Worm (Caenorhabditis elegans) whole organism, L4 larva: ENCODE measurements around the gene C37C3.2.
A peak's percentile ranks its signal among the peaks of the same experiment; 100 is the strongest.

Experiments
- F10B5.3 ChIP-seq: sonication (generic microtip); optimal IDR thresholded peaks from 2 replicates; lab custom pipeline; 2016; ENCODE audit warnings: mild to moderate bottlenecking, missing genetic modification characterization, missing compliant biosample characterization
- F26F4.8 ChIP-seq: fragments of 200-800 bp; sonication (Bioruptor generic); conservative IDR thresholded peaks from 2 replicates; pipeline ENCODE4 v1.3.6; 2022; ENCODE audit warnings: missing genetic modification characterization, missing compliant biosample characterization
- F44E2.7 ChIP-seq: fragments of 200-800 bp; sonication (Bioruptor generic); IDR thresholded peaks from 2 replicates; pipeline ENCODE4 v2.1.2; 2022; ENCODE audit warnings: missing genetic modification characterization, missing compliant biosample characterization
- Y48G9A.11 ChIP-seq: fragments of 200-800 bp; sonication (Bioruptor generic); IDR thresholded peaks from 2 replicates; pipeline ENCODE4 v1.3.6; 2022; ENCODE audit warnings: missing genetic modification reagents, missing genetic modification characterization, missing compliant biosample characterization
- Y75B8A.6 ChIP-seq: fragments of 200-800 bp; sonication (Bioruptor generic); IDR thresholded peaks from 2 replicates; pipeline ENCODE4 v1.3.6; 2022; ENCODE audit warnings: missing genetic modification reagents, missing genetic modification characterization, missing compliant biosample characterization
- ZK546.5 ChIP-seq, 2 experiments: sonication (generic microtip); optimal IDR thresholded peaks; 2 replicates each; lab custom pipeline; 2017; ENCODE audit warnings: missing biosample characterization in 2 of 2, missing genetic modification characterization in 2 of 2
- aha-1 ChIP-seq: fragments of 150-350 bp; peaks from one replicate; lab custom pipeline; 2014; ENCODE audit warnings: missing biosample characterization, missing genetic modification characterization
- aly-2 ChIP-seq: sonication (generic microtip); optimal IDR thresholded peaks from 2 replicates; lab custom pipeline; 2018; ENCODE audit warnings: missing biosample characterization, missing genetic modification characterization
- attf-4 ChIP-seq: sonication (generic microtip); optimal IDR thresholded peaks from 3 replicates; lab custom pipeline; 2017; ENCODE audit warnings: missing biosample characterization, missing genetic modification characterization
- ceh-20 ChIP-seq: fragments of 200-800 bp; sonication (Bioruptor generic); IDR thresholded peaks from 2 replicates; pipeline ENCODE4 v1.3.6; 2022; ENCODE audit warnings: missing genetic modification reagents, missing genetic modification characterization, missing compliant biosample characterization
- ceh-28 ChIP-seq: fragments of 150-350 bp; optimal IDR thresholded peaks from 2 replicates; lab custom pipeline; 2014; ENCODE audit warnings: missing biosample characterization, missing genetic modification reagents, missing genetic modification characterization
- ceh-44 ChIP-seq: fragments of 200-800 bp; sonication (Bioruptor generic); IDR thresholded peaks from 2 replicates; pipeline ENCODE4 v1.3.6; 2022; ENCODE audit warnings: missing genetic modification reagents, missing genetic modification characterization, missing compliant biosample characterization
- ceh-62 ChIP-seq: sonication (generic microtip); optimal IDR thresholded peaks from 2 replicates; lab custom pipeline; 2017; ENCODE audit warnings: missing biosample characterization, missing genetic modification characterization
- ces-1 ChIP-seq: fragments of 150-350 bp; sonication (generic microtip); optimal IDR thresholded peaks from 4 replicates; lab custom pipeline; 2014; ENCODE audit warnings: missing biosample characterization, missing genetic modification reagents, missing genetic modification characterization
- daf-16 ChIP-seq, 3 experiments: sonication (generic microtip); optimal IDR thresholded peaks; 2 replicates each; lab custom pipeline; 2016 to 2017; ENCODE audit warnings: missing genetic modification characterization in 3 of 3, missing genetic modification reagents in 3 of 3, mild to moderate bottlenecking in 2 of 3, missing compliant biosample characterization in 2 of 3, missing biosample characterization in 1 of 3, moderate library complexity in 1 of 3
- daf-19 ChIP-seq: fragments of 200-800 bp; sonication (Bioruptor generic); conservative IDR thresholded peaks from 2 replicates; pipeline ENCODE4 v1.3.6; 2022; ENCODE audit warnings: missing genetic modification characterization, missing compliant biosample characterization
- dmd-8 ChIP-seq: fragments of 200-800 bp; sonication (Bioruptor generic); IDR thresholded peaks from 2 replicates; pipeline ENCODE4 v1.3.6; 2022; ENCODE audit warnings: missing genetic modification characterization, missing compliant biosample characterization
- dmd-9 ChIP-seq: fragments of 200-800 bp; sonication (Bioruptor generic); IDR thresholded peaks from 2 replicates; pipeline ENCODE4 v1.3.6; 2022; ENCODE audit warnings: missing genetic modification reagents, missing genetic modification characterization, missing compliant biosample characterization
- duxl-1 ChIP-seq: sonication (generic microtip); optimal IDR thresholded peaks from 2 replicates; lab custom pipeline; 2016; ENCODE audit warnings: mild to moderate bottlenecking, missing genetic modification characterization, moderate library complexity, missing compliant biosample characterization; ENCODE audit not compliant: poor library complexity
- egl-43 ChIP-seq: fragments of 200-800 bp; sonication (Bioruptor generic); IDR thresholded peaks from 2 replicates; pipeline ENCODE4 v1.3.6; 2022; ENCODE audit warnings: missing genetic modification reagents, missing genetic modification characterization, missing compliant biosample characterization
- fos-1 ChIP-seq: fragments of 150-350 bp; optimal IDR thresholded peaks from 2 replicates; lab custom pipeline; 2014; ENCODE audit warnings: missing biosample characterization, missing genetic modification characterization
- gei-8 ChIP-seq: fragments of 200-800 bp; sonication (Bioruptor generic); optimal IDR thresholded peaks from 2 replicates; lab custom pipeline; 2018; ENCODE audit warnings: mild to moderate bottlenecking, missing genetic modification characterization, missing compliant biosample characterization
- hif-1 ChIP-seq, 2 experiments: sonication (generic microtip); optimal IDR thresholded peaks; 2 replicates each; lab custom pipeline; 2016 to 2017; ENCODE audit warnings: missing compliant biosample characterization in 2 of 2, missing genetic modification characterization in 2 of 2, missing genetic modification reagents in 2 of 2, missing genotype in 2 of 2, mild to moderate bottlenecking in 1 of 2
- hlh-11 ChIP-seq: fragments of 200-800 bp; sonication (Bioruptor generic); optimal IDR thresholded peaks from 2 replicates; lab custom pipeline; 2018; ENCODE audit warnings: mild to moderate bottlenecking, missing genetic modification characterization, missing compliant biosample characterization
- lim-7 ChIP-seq: fragments of 200-800 bp; sonication (Bioruptor generic); IDR thresholded peaks from 2 replicates; pipeline ENCODE4 v1.3.6; 2022; ENCODE audit warnings: missing genetic modification characterization, missing compliant biosample characterization
- lin-15B ChIP-seq: fragments of 150-350 bp; sonication (generic microtip); optimal IDR thresholded peaks from 3 replicates; lab custom pipeline; 2014; ENCODE audit warnings: missing biosample characterization, missing genetic modification characterization
- lin-29 ChIP-seq: fragments of 200-800 bp; sonication (Bioruptor generic); IDR thresholded peaks from 2 replicates; pipeline ENCODE4 v1.3.6; 2022; ENCODE audit warnings: missing genetic modification reagents, missing genetic modification characterization, missing compliant biosample characterization
- lir-3 ChIP-seq: sonication (generic microtip); optimal IDR thresholded peaks from 2 replicates; lab custom pipeline; 2016; ENCODE audit warnings: mild to moderate bottlenecking, missing genetic modification characterization, missing compliant biosample characterization
- madf-9 ChIP-seq: fragments of 200-800 bp; sonication (Bioruptor generic); conservative IDR thresholded peaks from 2 replicates; pipeline ENCODE4 v1.3.6; 2022; ENCODE audit warnings: missing genetic modification reagents, missing genetic modification characterization, missing compliant biosample characterization
- mdl-1 ChIP-seq, 2 experiments: fragments of 150-350 bp in 1 of 2; sonication (generic microtip) in 1 of 2; optimal IDR thresholded peaks; 2 replicates each; lab custom pipeline; 2014 to 2017; ENCODE audit warnings: missing biosample characterization in 2 of 2, missing genetic modification characterization in 2 of 2
- mdt-29 ChIP-seq: fragments of 200-800 bp; sonication (Bioruptor generic); IDR thresholded peaks from 2 replicates; pipeline ENCODE4 v1.3.6; 2022; ENCODE audit warnings: missing genetic modification reagents, missing genetic modification characterization, missing compliant biosample characterization
- mxl-2 ChIP-seq: fragments of 200-800 bp; sonication (Bioruptor generic); conservative IDR thresholded peaks from 2 replicates; pipeline ENCODE4 v1.3.6; 2022; ENCODE audit warnings: missing genetic modification reagents, missing genetic modification characterization, missing compliant biosample characterization
- mxl-3 ChIP-seq: fragments of 200-800 bp; sonication (Bioruptor generic); optimal IDR thresholded peaks from 2 replicates; lab custom pipeline; 2018; ENCODE audit warnings: mild to moderate bottlenecking, missing genetic modification characterization, missing compliant biosample characterization
- nhr-111 ChIP-seq: fragments of 200-800 bp; sonication (Bioruptor generic); optimal IDR thresholded peaks from 2 replicates; lab custom pipeline; 2018; ENCODE audit warnings: mild to moderate bottlenecking, missing genetic modification characterization, missing compliant biosample characterization
- nhr-28 ChIP-seq: fragments of 150-350 bp; optimal IDR thresholded peaks from 2 replicates; lab custom pipeline; 2014; ENCODE audit warnings: missing biosample characterization, missing genetic modification characterization
- nhr-41 ChIP-seq: fragments of 200-800 bp; sonication (Bioruptor generic); IDR thresholded peaks from 2 replicates; pipeline ENCODE4 v1.3.6; 2022; ENCODE audit warnings: missing genetic modification reagents, missing genetic modification characterization, missing compliant biosample characterization
- nhr-42 ChIP-seq: fragments of 200-800 bp; sonication (Bioruptor generic); IDR thresholded peaks from 2 replicates; pipeline ENCODE4 v1.3.6; 2022; ENCODE audit warnings: missing genetic modification characterization, missing compliant biosample characterization
- nhr-48 ChIP-seq: sonication (generic microtip); optimal IDR thresholded peaks from 2 replicates; lab custom pipeline; 2016; ENCODE audit warnings: mild to moderate bottlenecking, missing genetic modification characterization, missing compliant biosample characterization
- php-3 ChIP-seq: fragments of 200-800 bp; sonication (Bioruptor generic); IDR thresholded peaks from 2 replicates; pipeline ENCODE4 v1.3.6; 2022; ENCODE audit warnings: missing genetic modification reagents, missing genetic modification characterization, missing compliant biosample characterization
- pqm-1 ChIP-seq: sonication (generic microtip); optimal IDR thresholded peaks from 2 replicates; lab custom pipeline; 2017; ENCODE audit warnings: missing biosample characterization, missing genetic modification characterization
- rbr-2 ChIP-seq: sonication (generic microtip); optimal IDR thresholded peaks from 2 replicates; lab custom pipeline; 2016; ENCODE audit warnings: missing genotype, missing genetic modification characterization, missing compliant biosample characterization
- skn-1 ChIP-seq: fragments of 150-350 bp; optimal IDR thresholded peaks from 2 replicates; lab custom pipeline; 2014; ENCODE audit warnings: missing biosample characterization, missing genetic modification characterization
- snpc-1.2 ChIP-seq: fragments of 200-800 bp; sonication (Bioruptor generic); IDR thresholded peaks from 2 replicates; pipeline ENCODE4 v1.3.6; 2022; ENCODE audit warnings: missing genetic modification reagents, missing genetic modification characterization, missing compliant biosample characterization
- snpc-4 ChIP-seq: fragments of 150-350 bp; optimal IDR thresholded peaks from 2 replicates; lab custom pipeline; 2014; ENCODE audit warnings: missing biosample characterization, missing genetic modification characterization
- tra-1 ChIP-seq: fragments of 200-800 bp; sonication (Bioruptor generic); IDR thresholded peaks from 2 replicates; pipeline ENCODE4 v1.3.6; 2022; ENCODE audit warnings: missing genetic modification reagents, missing genetic modification characterization, missing compliant biosample characterization
- unc-130 ChIP-seq: sonication (generic microtip); optimal IDR thresholded peaks from 2 replicates; lab custom pipeline; 2016; ENCODE audit warnings: missing genetic modification reagents, missing genetic modification characterization, missing compliant biosample characterization
- unc-39 ChIP-seq: sonication (generic microtip); optimal IDR thresholded peaks from 2 replicates; lab custom pipeline; 2017; ENCODE audit warnings: missing biosample characterization, missing genetic modification characterization
- unc-62 ChIP-seq, 3 experiments: fragments of 150-350 bp in 1 of 3; sonication (generic microtip); optimal IDR thresholded peaks in 2 of 3; peaks in 1 of 3; 1 replicate in 1 of 3; 2 replicates in 2 of 3; lab custom pipeline; 2014 to 2017; ENCODE audit warnings: missing biosample characterization in 3 of 3, missing genetic modification characterization in 3 of 3, missing genetic modification reagents in 3 of 3, missing genotype in 1 of 3
- zip-11 ChIP-seq: fragments of 200-800 bp; sonication (Bioruptor generic); IDR thresholded peaks from 2 replicates; pipeline ENCODE4 v1.3.6; 2022; ENCODE audit warnings: missing genetic modification characterization, missing compliant biosample characterization
- zip-2 ChIP-seq: fragments of 150-350 bp; optimal IDR thresholded peaks from 2 replicates; lab custom pipeline; 2014; ENCODE audit warnings: missing biosample characterization, missing genetic modification characterization
- ztf-11 ChIP-seq: fragments of 150-350 bp; optimal IDR thresholded peaks from 2 replicates; lab custom pipeline; 2014; ENCODE audit warnings: missing biosample characterization, missing genetic modification characterization
- ztf-7 ChIP-seq: fragments of 150-350 bp; optimal IDR thresholded peaks from 2 replicates; lab custom pipeline; 2014; ENCODE audit warnings: missing biosample characterization, missing genetic modification characterization

Gene C37C3.2

DNA sequence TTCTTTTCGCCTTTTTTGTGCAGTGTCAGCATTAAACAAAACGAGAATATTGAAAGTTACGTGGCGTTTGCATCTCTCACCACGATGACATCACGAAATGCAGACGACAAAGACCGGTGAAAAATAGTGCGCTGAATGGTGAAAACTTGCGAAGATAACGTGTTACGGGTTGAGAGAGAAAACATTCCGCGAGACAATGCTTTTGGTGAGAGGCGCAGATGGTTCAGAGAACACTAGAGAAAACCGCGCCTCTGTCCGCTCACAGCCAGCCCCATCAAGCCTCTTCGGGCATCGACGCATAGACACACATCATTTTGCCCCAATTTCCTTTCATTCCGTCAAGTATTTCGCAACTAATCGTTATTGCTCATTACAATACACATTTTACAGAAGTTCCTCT lies 1.1 kb upstream of the C37C3.2 start, which contains the start of the genes C37C3.9 and C37C3.18 (continued):
- TF ChIP-seq zip-11 (GFP tag; lab: Robert Waterston, UW) (no peak), daf-16 (GFP tag; optimal IDR thresholded peaks at IDR 0.05; lab: Kevin White, UChicago) (no peak), daf-16 (tag; optimal IDR thresholded peaks at IDR 0.05; lab: Kevin White, UChicago) (peak; percentile 77), snpc-4 (tag; lab: Kevin White, UChicago) (peak; percentile 72), ces-1 (GFP tag; lab: Kevin White, UChicago) (peak; percentile 46), unc-130 (GFP tag; lab: Kevin White, UChicago) (no peak), ztf-11 (tag; lab: Kevin White, UChicago) (no peak), nhr-28 (tag; lab: Kevin White, UChicago) (peak; percentile 83), nhr-41 (no peak), hif-1 (tag; optimal IDR thresholded peaks at IDR 0.05; lab: Kevin White, UChicago) (peak in 1 of 2 experiments; percentile 64), php-3 (GFP tag; lab: Robert Waterston, UW) (no peak), gei-8 (GFP tag; lab: Kevin White, UChicago) (no peak), nhr-111 (GFP tag; lab: Kevin White, UChicago) (no peak), pqm-1 (tag; lab: Kevin White, UChicago) (peak; percentile 26), madf-9 (no peak), aha-1 (tag; lab: Kevin White, UChicago) (peak; percentile 97), snpc-1.2 (GFP tag; lab: Robert Waterston, UW) (no peak), Y48G9A.11 (GFP tag; lab: Robert Waterston, UW) (no peak), unc-62 (GFP tag; optimal IDR thresholded peaks at IDR 0.05 in 1 of 2; lab: Kevin White, UChicago) (peak in 1 of 2 experiments; percentile 97), unc-62 (tag; optimal IDR thresholded peaks at IDR 0.05; lab: Kevin White, UChicago) (no peak), ceh-28 (tag; lab: Kevin White, UChicago) (no peak), duxl-1 (no peak), F44E2.7 (no peak), mxl-3 (peak; percentile 84), lir-3 (no peak), aly-2 (tag; lab: Kevin White, UChicago) (no peak), ceh-20 (GFP tag; lab: Robert Waterston, UW) (peak; percentile 55), F10B5.3 (tag; lab: Kevin White, UChicago) (no peak), fos-1 (no peak), ztf-7 (tag; lab: Kevin White, UChicago) (peak; percentile 64), lim-7 (GFP tag; lab: Robert Waterston, UW) (no peak), rbr-2 (peak; percentile 70), attf-4 (tag; lab: Kevin White, UChicago) (no peak), mxl-2 (GFP tag; lab: Robert Waterston, UW) (no peak), Y75B8A.6 (no peak), zip-2 (tag; lab: Kevin White, UChicago) (no peak), ZK546.5 (tag; optimal IDR thresholded peaks at IDR 0.05; lab: Kevin White, UChicago) (no peak), unc-39 (tag; lab: Kevin White, UChicago) (no peak), mdt-29 (GFP tag; lab: Robert Waterston, UW) (no peak), tra-1 (GFP tag; lab: Robert Waterston, UW) (no peak; the same call in 1 of the 2 replicates), ceh-44 (GFP tag; lab: Robert Waterston, UW) (no peak), nhr-48 (tag; lab: Kevin White, UChicago) (peak; percentile 56), egl-43 (GFP tag; lab: Robert Waterston, UW) (peak; percentile 76; the same call in 1 of the 2 replicates), F26F4.8 (GFP tag; lab: Robert Waterston, UW) (no peak), dmd-9 (GFP tag; lab: Robert Waterston, UW) (0 out of 2 replicates have a peak, but pooled peaks have one; percentile 30), lin-29 (GFP tag; lab: Robert Waterston, UW) (no peak), lin-15B (tag; lab: Kevin White, UChicago) (no peak), skn-1 (tag; lab: Kevin White, UChicago) (no peak), mdl-1 (tag; optimal IDR thresholded peaks at IDR 0.05; lab: Kevin White, UChicago) (peak; percentile 63 to 78), daf-19 (GFP tag; lab: Robert Waterston, UW) (no peak), hlh-11 (tag; lab: Kevin White, UChicago) (peak; percentile 88), ceh-62 (tag; lab: Kevin White, UChicago) (no peak), dmd-8 (GFP tag; lab: Robert Waterston, UW) (no peak), nhr-42 (GFP tag; lab: Robert Waterston, UW) (peak; percentile 35; the same call in 1 of the 2 replicates)
